Fruit fly (Drosophila melanogaster) whole organism: ENCODE results near the gene CG13627.

Source experiments
- CG8478 ChIP-seq: fragments of >200 bp; optimal IDR thresholded peaks from 2 replicates; lab custom pipeline; 2018; ENCODE audit warnings: inconsistent platforms
- Dll ChIP-seq: fragments of >200 bp; optimal IDR thresholded peaks from 2 replicates; lab custom pipeline; 2017
- EcR ChIP-seq, 2 experiments: fragments of >200 bp; optimal IDR thresholded peaks; 2 replicates each; lab custom pipeline; 2017; ENCODE audit warnings: missing biosample characterization in 2 of 2, missing genetic modification characterization in 2 of 2, missing genetic modification reagents in 2 of 2
- pan ChIP-seq: fragments of >200 bp; optimal IDR thresholded peaks from 2 replicates; lab custom pipeline; 2017
- psq ChIP-seq: fragments of >200 bp; optimal IDR thresholded peaks from 2 replicates; lab custom pipeline; 2017
- usp ChIP-seq: fragments of >200 bp; optimal IDR thresholded peaks from 2 replicates; lab custom pipeline; 2017; ENCODE audit warnings: missing biosample characterization, missing genetic modification characterization, mixed read lengths

dm6 chr3R:24749055-24749992, 36.7 kb downstream of the CG13627 start, which contains the start of gene tld:
- TF ChIP-seq CG8478 (lab: Kevin White, UChicago) = no peak
- no peak for TF ChIP-seq psq (lab: Kevin White, UChicago)
- no peak for TF ChIP-seq usp (GFP tag; lab: Kevin White, UChicago)
- no peak for TF ChIP-seq Dll (lab: Kevin White, UChicago)
- no peak for TF ChIP-seq pan (lab: Kevin White, UChicago)
- TF ChIP-seq EcR (GFP tag; optimal IDR thresholded peaks at IDR 0.05; lab: Kevin White, UChicago) = no peak
